Worm (Caenorhabditis elegans): Measurements from ENCODE around the gene ppt-1.

The ppt-1 gene

DNA sequence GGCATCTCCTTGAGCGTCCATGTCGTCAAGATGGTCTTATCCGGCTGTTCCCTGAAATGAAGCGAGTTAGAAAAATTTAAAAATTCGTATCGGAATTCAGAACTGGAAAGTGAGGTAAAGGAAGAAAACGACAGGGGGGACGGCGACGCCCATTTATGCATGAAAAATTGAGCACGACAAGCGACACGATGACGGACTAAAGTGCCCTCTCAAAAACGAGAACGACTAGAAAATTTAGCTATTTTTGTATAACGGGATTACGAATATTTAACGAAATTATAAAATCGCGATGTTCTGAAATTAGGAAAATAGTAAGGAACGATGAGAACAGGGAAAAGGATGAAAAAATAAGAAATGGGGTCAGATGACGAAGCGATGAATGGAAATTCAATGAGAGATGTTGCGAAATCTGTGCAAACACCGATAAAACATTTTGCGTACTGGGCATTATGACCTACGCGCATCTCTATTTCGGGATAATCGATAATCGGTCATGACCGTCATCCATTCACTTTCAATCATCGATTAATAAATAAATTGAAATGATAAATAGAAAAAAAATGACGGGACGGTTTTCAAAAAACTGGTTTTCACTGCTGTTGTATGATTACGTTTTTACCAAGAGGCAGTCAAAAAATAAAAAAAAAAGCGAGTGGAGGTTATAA is 30.4 kb upstream of the ppt-1 start, which contains the start of gene snb-1 (continued):
- TF ChIP-seq ceh-8 (GFP tag; optimal IDR thresholded peaks at IDR 0.05) (no peak), rnt-1 (tag; optimal IDR thresholded peaks at IDR 0.05) (peak; percentile 49), snu-23 (GFP tag; optimal IDR thresholded peaks at IDR 0.05) (peak; percentile 82), nhr-19 (GFP tag; conservative IDR thresholded peaks at IDR 0.05) (peak; percentile 54), swsn-7 (tag; optimal IDR thresholded peaks at IDR 0.05) (peak; percentile 54), F16B12.6 (tag; optimal IDR thresholded peaks at IDR 0.05) (peak; percentile 95), elt-3 (tag; optimal IDR thresholded peaks at IDR 0.05) (peak in 2 of 6 experiments; percentile 78 to 87), nhr-12 (tag; optimal IDR thresholded peaks at IDR 0.05) (no peak), nhr-20 (tag; optimal IDR thresholded peaks at IDR 0.05) (peak; percentile 76), hpl-2 (GFP tag; optimal IDR thresholded peaks at IDR 0.05) (peak; percentile 48)

DNA sequence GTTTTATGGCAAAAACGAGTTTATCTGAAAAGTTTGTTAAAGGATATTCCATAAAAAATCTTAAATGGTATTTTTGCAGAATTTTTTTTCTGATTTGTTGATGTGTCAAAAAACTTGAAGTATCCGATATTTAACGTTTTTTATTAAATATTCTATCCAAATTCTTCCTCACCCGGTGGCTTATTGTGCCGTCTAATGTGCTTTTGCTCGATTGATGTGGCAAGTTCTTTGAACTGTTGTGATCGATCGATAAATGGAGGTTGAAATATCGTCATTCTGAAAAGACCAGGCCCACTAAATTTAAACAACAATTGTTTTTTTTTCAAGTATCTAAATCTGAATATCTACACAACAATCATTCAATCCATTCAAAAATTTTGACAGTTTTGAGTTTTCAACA is 29.0 kb upstream of the ppt-1 start, which contains the start of gene syx-18:
Gene syx-18 (minus strand): TSS at position 276 of the 400 bp plus-strand sequence.
- TF ChIP-seq grh-1 (GFP tag; IDR thresholded peaks at IDR 0.05): no peak
- TF ChIP-seq nhr-47 (tag; optimal IDR thresholded peaks at IDR 0.05): peak; percentile 18
- TF ChIP-seq ama-1 (optimal IDR thresholded peaks at IDR 0.05): peak; percentile 58
- peak; percentile 5 for TF ChIP-seq nhr-90 (tag; optimal IDR thresholded peaks at IDR 0.05; ENCODE audit: poor library complexity)
- peak; percentile 3 for TF ChIP-seq fos-1 (tag; optimal IDR thresholded peaks at IDR 0.05)
- TF ChIP-seq snu-23 (GFP tag; optimal IDR thresholded peaks at IDR 0.05): no peak

DNA sequence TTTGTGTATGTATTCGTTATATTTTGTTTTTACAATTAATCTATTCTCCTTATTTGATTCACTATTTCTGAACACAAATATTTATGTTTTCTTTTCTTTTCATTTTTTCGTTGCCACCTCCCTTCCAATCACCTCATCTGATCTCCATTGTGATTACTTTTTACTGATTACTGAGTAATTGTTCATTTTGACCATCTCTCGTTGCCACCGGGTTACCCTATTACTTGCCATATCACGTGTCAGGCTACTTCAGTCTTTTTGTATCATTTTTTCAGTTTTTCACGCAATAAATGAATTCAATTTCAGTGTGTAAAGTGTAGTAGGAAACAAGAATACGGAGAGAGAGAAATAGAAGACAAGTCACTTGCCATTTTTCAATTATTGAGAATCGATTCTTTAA is 25.9 kb upstream of the ppt-1 start, which contains the start of gene T10H9.8:
Gene T10H9.8 (plus strand): TSS at position 301 of the 400 bp plus-strand sequence.
- TF ChIP-seq nhr-20 (tag; optimal IDR thresholded peaks at IDR 0.05): peak; percentile 33
- TF ChIP-seq isw-1 (GFP tag; IDR thresholded peaks at IDR 0.05): no peak
- TF ChIP-seq efl-1 (optimal IDR thresholded peaks at IDR 0.05): no peak
- TF ChIP-seq efl-1 (GFP tag; optimal IDR thresholded peaks at IDR 0.05 in 1 of 2): peak in 1 of 2 experiments; percentile 19
- no peak for TF ChIP-seq Y116A8C.19 (tag; optimal IDR thresholded peaks at IDR 0.05; ENCODE audit: borderline replicate concordance)

DNA sequence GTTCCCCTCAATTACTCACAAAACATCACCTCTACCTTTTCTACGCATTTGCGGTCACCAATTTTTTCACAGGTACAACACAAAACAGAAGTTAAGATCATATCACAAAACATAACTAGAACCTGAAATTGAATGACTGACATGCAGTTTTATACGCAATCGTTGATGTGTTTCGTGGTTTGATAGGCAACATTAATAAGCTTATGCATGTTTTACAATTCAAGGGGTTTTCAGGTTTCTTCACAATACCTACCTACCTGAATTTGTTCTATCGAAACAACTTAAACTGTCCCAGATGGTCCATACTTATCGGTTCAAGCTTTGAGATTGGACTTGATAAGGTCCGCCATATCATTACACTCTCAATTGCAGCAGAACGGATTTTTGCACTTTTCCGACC is 24.4 kb upstream of the ppt-1 start:
- TF ChIP-seq alr-1 (tag; optimal IDR thresholded peaks at IDR 0.05; ENCODE audit: borderline replicate concordance) (no peak), nhr-77 (tag; optimal IDR thresholded peaks at IDR 0.05) (no peak), unc-30 (tag; optimal IDR thresholded peaks at IDR 0.05) (no peak), fkh-10 (GFP tag; optimal IDR thresholded peaks at IDR 0.05) (no peak), ets-5 (GFP tag; IDR thresholded peaks at IDR 0.05) (no peak), nhr-11 (tag; optimal IDR thresholded peaks at IDR 0.05) (no peak), nhr-20 (tag; optimal IDR thresholded peaks at IDR 0.05) (no peak), egl-27 (tag; optimal IDR thresholded peaks at IDR 0.05) (no peak), ztf-4 (tag; optimal IDR thresholded peaks at IDR 0.05) (no peak), hpl-2 (GFP tag; optimal IDR thresholded peaks at IDR 0.05) (no peak), blmp-1 (tag; optimal IDR thresholded peaks at IDR 0.05) (no peak), lin-35 (GFP tag; optimal IDR thresholded peaks at IDR 0.05) (no peak), snu-23 (GFP tag; optimal IDR thresholded peaks at IDR 0.05) (no peak), sup-37 (GFP tag; optimal IDR thresholded peaks at IDR 0.05) (no peak), F16B12.6 (tag; optimal IDR thresholded peaks at IDR 0.05) (no peak), nhr-84 (tag; optimal IDR thresholded peaks at IDR 0.05) (no peak), irx-1 (tag; optimal IDR thresholded peaks at IDR 0.05) (no peak), vab-15 (tag; optimal IDR thresholded peaks at IDR 0.05) (no peak), lin-15B (tag; optimal IDR thresholded peaks at IDR 0.05) (no peak), unc-62 (GFP tag; optimal IDR thresholded peaks at IDR 0.05) (no peak)

DNA sequence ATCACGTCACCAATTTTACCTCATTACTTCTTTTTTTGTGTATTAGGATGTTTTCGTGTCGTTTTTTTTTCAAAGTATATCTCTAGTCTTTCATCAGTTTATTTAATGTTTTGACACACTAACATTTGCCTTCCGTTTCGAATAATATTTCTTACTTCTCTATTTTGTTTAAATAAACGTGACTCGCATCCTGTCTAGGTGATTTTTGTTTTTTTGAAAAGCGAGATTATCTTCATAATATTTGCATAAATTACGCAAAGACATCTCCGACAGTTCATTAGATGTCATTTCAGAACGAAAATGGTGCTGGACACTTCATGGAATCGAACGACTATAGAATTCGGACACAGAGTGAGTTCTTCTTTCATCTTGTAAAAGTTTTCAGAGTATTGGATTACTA is 23.2 kb upstream of the ppt-1 start, which contains the start of gene T10H9.1:
Gene T10H9.1 (plus strand): TSS at position 301 of the 400 bp plus-strand sequence.
- TF ChIP-seq Y116A8C.19 (tag; optimal IDR thresholded peaks at IDR 0.05; ENCODE audit: borderline replicate concordance) (no peak), mdl-1 (tag; optimal IDR thresholded peaks at IDR 0.05) (no peak), unc-30 (tag; optimal IDR thresholded peaks at IDR 0.05) (no peak), nhr-28 (tag; optimal IDR thresholded peaks at IDR 0.05) (no peak), nhr-12 (tag; optimal IDR thresholded peaks at IDR 0.05) (no peak), zip-4 (GFP tag; optimal IDR thresholded peaks at IDR 0.05) (no peak), lin-14 (GFP tag; optimal IDR thresholded peaks at IDR 0.05) (no peak), sptf-1 (tag; optimal IDR thresholded peaks at IDR 0.05) (no peak)
